Worm (Caenorhabditis elegans) whole organism, L2 larva: ENCODE data around the gene camt-1.

ENCODE experiments used
- C34F6.9 ChIP-seq: fragments of 150-350 bp; optimal IDR thresholded peaks from 2 replicates; lab custom pipeline; 2014; ENCODE audit warnings: missing biosample characterization, missing genetic modification characterization
- R02D3.7 ChIP-seq: fragments of 150-350 bp; optimal IDR thresholded peaks from 2 replicates; lab custom pipeline; 2014; ENCODE audit warnings: missing biosample characterization, missing genetic modification characterization
- alr-1 ChIP-seq: fragments of 150-350 bp; optimal IDR thresholded peaks from 2 replicates; lab custom pipeline; 2014; ENCODE audit warnings: missing biosample characterization, missing genetic modification characterization
- fos-1 ChIP-seq: fragments of 150-350 bp; optimal IDR thresholded peaks from 2 replicates; lab custom pipeline; 2014; ENCODE audit warnings: missing biosample characterization, missing genetic modification characterization
- lin-39 ChIP-seq: fragments of 150-350 bp; optimal IDR thresholded peaks from 2 replicates; lab custom pipeline; 2014; ENCODE audit warnings: missing biosample characterization, missing genetic modification reagents, missing genetic modification characterization
- lsy-2 ChIP-seq, 2 experiments: fragments of 150-350 bp in 1 of 2; sonication (generic microtip) in 1 of 2; optimal IDR thresholded peaks; 2 replicates each; lab custom pipeline; 2014 to 2017; ENCODE audit warnings: missing biosample characterization in 2 of 2, missing genetic modification characterization in 2 of 2
- nhr-11 ChIP-seq: fragments of 150-350 bp; optimal IDR thresholded peaks from 2 replicates; lab custom pipeline; 2014; ENCODE audit warnings: missing biosample characterization, missing genetic modification characterization
- nhr-12 ChIP-seq: fragments of 150-350 bp; optimal IDR thresholded peaks from 2 replicates; lab custom pipeline; 2014; ENCODE audit warnings: missing biosample characterization, missing genetic modification characterization
- nhr-237 ChIP-seq: fragments of 150-350 bp; optimal IDR thresholded peaks from 2 replicates; lab custom pipeline; 2014; ENCODE audit warnings: missing biosample characterization, missing genetic modification characterization
- skn-1 ChIP-seq: sonication (generic microtip); optimal IDR thresholded peaks from 2 replicates; lab custom pipeline; 2017; ENCODE audit warnings: missing biosample characterization, missing genetic modification characterization
- snpc-4 ChIP-seq: fragments of 150-350 bp; optimal IDR thresholded peaks from 2 replicates; lab custom pipeline; 2014; ENCODE audit warnings: missing biosample characterization, missing genetic modification characterization
- unc-62 ChIP-seq: fragments of 150-350 bp; optimal IDR thresholded peaks from 2 replicates; lab custom pipeline; 2014; ENCODE audit warnings: missing biosample characterization, missing genetic modification reagents, missing genetic modification characterization
- zag-1 ChIP-seq: fragments of 150-350 bp; optimal IDR thresholded peaks from 2 replicates; lab custom pipeline; 2014; ENCODE audit warnings: missing biosample characterization, missing genetic modification characterization

- TF ChIP-seq nhr-12 (tag; lab: Kevin White, UChicago) (no peak), alr-1 (no peak), skn-1 (tag; lab: Kevin White, UChicago) (no peak), lin-39 (tag; lab: Kevin White, UChicago) (no peak), fos-1 (tag; lab: Kevin White, UChicago) (no peak), zag-1 (tag; lab: Kevin White, UChicago) (no peak), nhr-11 (tag; lab: Kevin White, UChicago) (no peak), nhr-237 (no peak), lsy-2 (tag; optimal IDR thresholded peaks at IDR 0.05; lab: Kevin White, UChicago) (no peak), snpc-4 (tag; lab: Kevin White, UChicago) (no peak), C34F6.9 (tag; lab: Kevin White, UChicago) (no peak), unc-62 (GFP tag; lab: Kevin White, UChicago) (no peak), R02D3.7 (tag; lab: Kevin White, UChicago) (no peak)
These were observed 63.7 kb downstream of the camt-1 start for ce11 chrII:4441278-4441677.
